Worm (Caenorhabditis elegans) whole organism, L4/young adult: Measurements from ENCODE around the gene K10B3.5.
A peak's percentile ranks its signal among the peaks of the same experiment; 100 is the strongest.

Experiments
- W03F9.2 ChIP-seq: fragments of 150-350 bp; optimal IDR thresholded peaks from 2 replicates; lab custom pipeline; 2014; ENCODE audit warnings: missing biosample characterization, missing genetic modification characterization
- dao-5 ChIP-seq: sonication (generic microtip); optimal IDR thresholded peaks from 2 replicates; lab custom pipeline; 2016; ENCODE audit warnings: missing genotype, missing genetic modification characterization, moderate library complexity, missing compliant biosample characterization
- him-1 ChIP-seq: sonication (generic microtip); optimal IDR thresholded peaks from 2 replicates; lab custom pipeline; 2016; ENCODE audit warnings: missing genotype, missing genetic modification reagents, missing genetic modification characterization, missing compliant biosample characterization

K10B3.5 gene

ce11 chrX:3118596-3119287 lies 12.5 kb upstream of the K10B3.5 start:
- no peak for TF ChIP-seq dao-5 (tag; lab: Kevin White, UChicago)
- no peak for TF ChIP-seq W03F9.2
- TF ChIP-seq him-1 (tag; lab: Kevin White, UChicago), result no peak

ce11 chrX:3117204-3117603 lies 10.9 kb upstream of the K10B3.5 start:
- TF ChIP-seq W03F9.2 (no peak), dao-5 (tag; lab: Kevin White, UChicago) (no peak), him-1 (tag; lab: Kevin White, UChicago) (no peak)

- TF ChIP-seq W03F9.2 (no peak), him-1 (tag; lab: Kevin White, UChicago) (peak; percentile 85), dao-5 (tag; lab: Kevin White, UChicago) (peak; percentile 42)
Measured at ce11 chrX:3116033-3116876, 10.0 kb upstream of the K10B3.5 start, which contains the start of gene mai-1. Gene mai-1, minus strand, starts transcription at chrX:3116589.

- TF ChIP-seq dao-5 (tag; lab: Kevin White, UChicago), result no peak
- peak; percentile 26 for TF ChIP-seq W03F9.2
- no peak for TF ChIP-seq him-1 (tag; lab: Kevin White, UChicago)
Measured at ce11 chrX:3115134-3116032, 9.1 kb upstream of the K10B3.5 start.

- TF ChIP-seq dao-5 (tag; lab: Kevin White, UChicago) (no peak), him-1 (tag; lab: Kevin White, UChicago) (no peak), W03F9.2 (no peak)
Measured at ce11 chrX:3114306-3115133, 8.2 kb upstream of the K10B3.5 start, which contains the start of gene gpd-2. Gene gpd-2, minus strand, starts transcription at chrX:3114689.

ce11 chrX:3112946-3113427 lies 6.7 kb upstream of the K10B3.5 start, which contains the start of gene gpd-3:
Gene gpd-3, minus strand, starts transcription at chrX:3113341.
- no peak for TF ChIP-seq W03F9.2

- TF ChIP-seq W03F9.2 (no peak), him-1 (tag; lab: Kevin White, UChicago) (no peak), dao-5 (tag; lab: Kevin White, UChicago) (no peak)
Measured at ce11 chrX:3111687-3112086, 5.4 kb upstream of the K10B3.5 start.

ce11 chrX:3111066-3111465 lies 4.8 kb upstream of the K10B3.5 start:
- TF ChIP-seq W03F9.2 (no peak), dao-5 (tag; lab: Kevin White, UChicago) (no peak), him-1 (tag; lab: Kevin White, UChicago) (peak; percentile 76)

ce11 chrX:3110576-3110975 lies 4.3 kb upstream of the K10B3.5 start, which contains the start of gene gpcp-1:
Gene gpcp-1, minus strand, starts transcription at chrX:3110628.
- TF ChIP-seq him-1 (tag; lab: Kevin White, UChicago) (no peak), dao-5 (tag; lab: Kevin White, UChicago) (no peak), W03F9.2 (no peak)

- TF ChIP-seq dao-5 (tag; lab: Kevin White, UChicago), result no peak
- TF ChIP-seq him-1 (tag; lab: Kevin White, UChicago), result no peak
- TF ChIP-seq W03F9.2, result no peak
Measured at ce11 chrX:3108603-3109002, 2.3 kb upstream of the K10B3.5 start.

ce11 chrX:3102817-3103216 lies 3.5 kb downstream of the K10B3.5 start:
- TF ChIP-seq dao-5 (tag; lab: Kevin White, UChicago) (no peak), him-1 (tag; lab: Kevin White, UChicago) (no peak), W03F9.2 (no peak)

ce11 chrX:3102165-3102564 lies 4.1 kb downstream of the K10B3.5 start, which contains the start of gene ztf-13:
Gene ztf-13, minus strand, starts transcription at chrX:3102175.
- TF ChIP-seq dao-5 (tag; lab: Kevin White, UChicago), result no peak
- no peak for TF ChIP-seq W03F9.2
- TF ChIP-seq him-1 (tag; lab: Kevin White, UChicago), result no peak
